Worm (Caenorhabditis elegans) whole organism, early embryonic: ENCODE data around the gene C33D9.8.

Experiments
- B0310.2 ChIP-seq: sonication (generic microtip); optimal IDR thresholded peaks from 2 replicates; lab custom pipeline; 2016; ENCODE audit warnings: mild to moderate bottlenecking, missing genetic modification characterization, missing compliant biosample characterization
- aly-1 ChIP-seq: sonication (generic microtip); optimal IDR thresholded peaks from 2 replicates; lab custom pipeline; 2016; ENCODE audit warnings: missing genetic modification characterization, missing compliant biosample characterization
- ceh-13 ChIP-seq: fragments of 200-800 bp; sonication (Bioruptor generic); optimal IDR thresholded peaks from 2 replicates; lab custom pipeline; 2018; ENCODE audit warnings: mild to moderate bottlenecking, missing genetic modification characterization, missing compliant biosample characterization
- hmg-4 ChIP-seq: fragments of 200-800 bp; sonication (Bioruptor generic); optimal IDR thresholded peaks from 2 replicates; lab custom pipeline; 2018; ENCODE audit warnings: mild to moderate bottlenecking, missing genetic modification characterization, missing compliant biosample characterization
- hnd-1 ChIP-seq: sonication (generic microtip); optimal IDR thresholded peaks from 2 replicates; lab custom pipeline; 2016; ENCODE audit warnings: missing genetic modification characterization, missing compliant biosample characterization
- pes-1 ChIP-seq: fragments of 200-800 bp; sonication (Bioruptor generic); IDR thresholded peaks from 2 replicates; pipeline ENCODE4 v1.3.6; 2022; ENCODE audit warnings: missing genetic modification reagents, missing genetic modification characterization, missing compliant biosample characterization
- tbx-11 ChIP-seq: fragments of 200-800 bp; sonication (Bioruptor generic); IDR thresholded peaks from 2 replicates; pipeline ENCODE4 v1.3.6; 2022; ENCODE audit warnings: missing genetic modification characterization, missing compliant biosample characterization
- tbx-37 ChIP-seq: fragments of 200-800 bp; sonication (Bioruptor generic); conservative IDR thresholded peaks from 2 replicates; pipeline ENCODE4 v1.3.6; 2022; ENCODE audit warnings: missing genetic modification reagents, missing genetic modification characterization, missing compliant biosample characterization
- tra-4 ChIP-seq: sonication (generic microtip); optimal IDR thresholded peaks from 2 replicates; lab custom pipeline; 2017; ENCODE audit warnings: missing genetic modification characterization, missing compliant biosample characterization

ce11 chrIV:8764567-8764966 is 22.0 kb downstream of the C33D9.8 start, which contains the start of gene cdc-50.B:
- no peak for TF ChIP-seq B0310.2 (tag; lab: Kevin White, UChicago)
- TF ChIP-seq tbx-37 (GFP tag; lab: Robert Waterston, UW): no peak
- no peak for TF ChIP-seq pes-1 (GFP tag; lab: Robert Waterston, UW)
- no peak for TF ChIP-seq ceh-13 (GFP tag; lab: Kevin White, UChicago)
- TF ChIP-seq aly-1 (tag; lab: Kevin White, UChicago): no peak
- TF ChIP-seq hmg-4 (GFP tag; lab: Kevin White, UChicago): no peak
- no peak for TF ChIP-seq hnd-1 (tag; lab: Kevin White, UChicago)
- no peak for TF ChIP-seq tra-4
- TF ChIP-seq tbx-11 (GFP tag; lab: Robert Waterston, UW): no peak
